Fruit fly (Drosophila melanogaster) whole organism, prepupa: ENCODE data around the gene moi.

Experiments used
- Blimp-1 ChIP-seq: fragments of 200-800 bp; sonication (Bioruptor generic); optimal IDR thresholded peaks from 3 replicates; lab custom pipeline; 2017; ENCODE audit warnings: missing biosample characterization, missing genetic modification characterization, mild to moderate bottlenecking, moderate library complexity, missing genetic modification reagents
- CG11294 ChIP-seq: fragments of 200-800 bp; sonication (Bioruptor generic); IDR thresholded peaks from 2 replicates; pipeline ENCODE4 v1.3.6; 2022; ENCODE audit warnings: missing biosample characterization, missing genetic modification characterization
- CG11762 ChIP-seq: fragments of 200-800 bp; sonication (Bioruptor generic); optimal IDR thresholded peaks from 3 replicates; lab custom pipeline; 2016; ENCODE audit warnings: missing biosample characterization, missing genetic modification characterization; ENCODE audit not compliant: insufficient read depth
- CG15336 ChIP-seq: fragments of 200-800 bp; sonication (Bioruptor generic); IDR thresholded peaks from 2 replicates; pipeline ENCODE4 v1.3.6; 2022; ENCODE audit warnings: missing biosample characterization, missing genetic modification characterization
- CG3032 ChIP-seq: fragments of 200-800 bp; optimal IDR thresholded peaks from 2 replicates; lab custom pipeline; 2019; ENCODE audit warnings: missing biosample characterization, mild to moderate bottlenecking, missing genetic modification characterization, moderate library complexity
- CG31627 ChIP-seq: fragments of 200-800 bp; sonication (Bioruptor generic); optimal IDR thresholded peaks from 3 replicates; lab custom pipeline; 2016; ENCODE audit warnings: missing biosample characterization, missing genetic modification characterization
- CG32006 ChIP-seq: fragments of 200-800 bp; sonication (Bioruptor generic); optimal IDR thresholded peaks from 3 replicates; lab custom pipeline; 2017; ENCODE audit warnings: missing biosample characterization, mild to moderate bottlenecking, missing genetic modification characterization
- CG34406 ChIP-seq: fragments of 200-800 bp; sonication (Bioruptor generic); optimal IDR thresholded peaks from 3 replicates; lab custom pipeline; 2016; ENCODE audit warnings: missing biosample characterization, missing genetic modification characterization
- CG4318 ChIP-seq: fragments of 200-800 bp; sonication (Bioruptor generic); optimal IDR thresholded peaks from 3 replicates; lab custom pipeline; 2017; ENCODE audit warnings: missing biosample characterization, mild to moderate bottlenecking, missing genetic modification characterization
- CG6276 ChIP-seq: fragments of 200-800 bp; sonication (Bioruptor generic); optimal IDR thresholded peaks from 2 replicates; lab custom pipeline; 2017; ENCODE audit warnings: missing biosample characterization, mild to moderate bottlenecking, missing genetic modification characterization
- CG6792 ChIP-seq: fragments of 200-800 bp; sonication (Bioruptor generic); optimal IDR thresholded peaks from 3 replicates; lab custom pipeline; 2016; ENCODE audit warnings: missing biosample characterization, missing genetic modification characterization
- CG6808 ChIP-seq: fragments of 200-800 bp; sonication (Bioruptor generic); optimal IDR thresholded peaks from 3 replicates; lab custom pipeline; 2017; ENCODE audit warnings: missing biosample characterization, missing genetic modification characterization, mild to moderate bottlenecking, moderate library complexity, missing genetic modification reagents
- CG6854 ChIP-seq: fragments of 200-800 bp; sonication (Bioruptor generic); optimal IDR thresholded peaks from 2 replicates; lab custom pipeline; 2017; ENCODE audit warnings: missing biosample characterization, mild to moderate bottlenecking, missing genetic modification characterization
- CG8119 ChIP-seq: fragments of 200-800 bp; sonication (Bioruptor generic); IDR thresholded peaks from 3 replicates; pipeline ENCODE4 v1.3.6; 2022; ENCODE audit warnings: missing biosample characterization, missing genetic modification characterization
- CG9139 ChIP-seq: fragments of 200-800 bp; sonication (Bioruptor generic); optimal IDR thresholded peaks from 3 replicates; lab custom pipeline; 2017; ENCODE audit warnings: missing biosample characterization, mild to moderate bottlenecking, missing genetic modification characterization
- Eip75B ChIP-seq: fragments of 200-800 bp; sonication (Bioruptor generic); optimal IDR thresholded peaks from 3 replicates; lab custom pipeline; 2016; ENCODE audit warnings: missing biosample characterization, missing genetic modification characterization
- Eip78C ChIP-seq: fragments of 200-800 bp; sonication (Bioruptor generic); peaks from one replicate; lab custom pipeline; 2016; ENCODE audit warnings: missing biosample characterization, missing genetic modification characterization
- Eip93F ChIP-seq: fragments of 200-800 bp; sonication (Bioruptor generic); optimal IDR thresholded peaks from 2 replicates; lab custom pipeline; 2016; ENCODE audit warnings: missing biosample characterization, mild to moderate bottlenecking, missing genetic modification characterization
- Ets21C ChIP-seq: fragments of 200-800 bp; sonication (Bioruptor generic); optimal IDR thresholded peaks from 3 replicates; lab custom pipeline; 2016; ENCODE audit warnings: missing biosample characterization, missing genetic modification characterization
- Ets96B ChIP-seq: fragments of 200-800 bp; optimal IDR thresholded peaks from 2 replicates; lab custom pipeline; 2019; ENCODE audit warnings: missing biosample characterization, mild to moderate bottlenecking, missing genetic modification characterization, moderate library complexity
- Gug ChIP-seq: fragments of 200-800 bp; sonication (Bioruptor generic); IDR thresholded peaks from 2 replicates; pipeline ENCODE4 v1.3.6; 2022; ENCODE audit warnings: missing biosample characterization, missing genetic modification characterization
- Hr38 ChIP-seq: sonication (Bioruptor generic); optimal IDR thresholded peaks from 2 replicates; lab custom pipeline; 2016; ENCODE audit warnings: missing biosample characterization, missing genetic modification characterization
- Hr39 ChIP-seq: fragments of 200-800 bp; sonication (Bioruptor generic); optimal IDR thresholded peaks from 2 replicates; lab custom pipeline; 2016; ENCODE audit warnings: missing biosample characterization, missing genetic modification characterization
- Lpt ChIP-seq: fragments of 200-800 bp; sonication (Bioruptor generic); optimal IDR thresholded peaks from 3 replicates; lab custom pipeline; 2016; ENCODE audit warnings: missing biosample characterization, missing genetic modification characterization
- Met ChIP-seq: fragments of 200-800 bp; sonication (Bioruptor generic); optimal IDR thresholded peaks from 3 replicates; lab custom pipeline; 2016; ENCODE audit warnings: missing biosample characterization, missing genetic modification characterization
- OdsH ChIP-seq: fragments of 200-800 bp; sonication (Bioruptor generic); optimal IDR thresholded peaks from 3 replicates; lab custom pipeline; 2016; ENCODE audit warnings: missing biosample characterization, missing genetic modification characterization
- Sox14 ChIP-seq: fragments of 200-800 bp; sonication (Bioruptor generic); optimal IDR thresholded peaks from 3 replicates; lab custom pipeline; 2016; ENCODE audit warnings: missing biosample characterization, missing genetic modification characterization
- Sox15 ChIP-seq: fragments of 200-800 bp; sonication (Bioruptor generic); optimal IDR thresholded peaks from 3 replicates; lab custom pipeline; 2016; ENCODE audit warnings: missing biosample characterization, missing genetic modification characterization
- achi ChIP-seq: fragments of 200-800 bp; sonication (Bioruptor generic); optimal IDR thresholded peaks from 3 replicates; lab custom pipeline; 2016; ENCODE audit warnings: missing biosample characterization, missing genetic modification characterization
- acj6 ChIP-seq: fragments of 200-800 bp; sonication (Bioruptor generic); optimal IDR thresholded peaks from 3 replicates; lab custom pipeline; 2016; ENCODE audit warnings: missing biosample characterization, missing genetic modification characterization
- cyc ChIP-seq: fragments of 200-800 bp; sonication (Bioruptor generic); optimal IDR thresholded peaks from 3 replicates; lab custom pipeline; 2016; ENCODE audit warnings: missing biosample characterization, missing genetic modification characterization
- dac ChIP-seq: fragments of 200-800 bp; sonication (Bioruptor generic); optimal IDR thresholded peaks from 2 replicates; lab custom pipeline; 2017; ENCODE audit warnings: missing biosample characterization, mild to moderate bottlenecking, missing genetic modification characterization
- dsx ChIP-seq: fragments of 200-800 bp; optimal IDR thresholded peaks from 3 replicates; lab custom pipeline; 2019; ENCODE audit warnings: missing biosample characterization, mild to moderate bottlenecking, missing genetic modification characterization, moderate library complexity; ENCODE audit not compliant: poor library complexity, severe bottlenecking
- eg ChIP-seq: fragments of 200-800 bp; sonication (Bioruptor generic); IDR thresholded peaks from 3 replicates; pipeline ENCODE4 v1.3.6; 2022; ENCODE audit warnings: missing biosample characterization, missing genetic modification characterization
- esn ChIP-seq: fragments of 200-800 bp; sonication (Bioruptor generic); optimal IDR thresholded peaks from 2 replicates; lab custom pipeline; 2016; ENCODE audit warnings: missing biosample characterization, mild to moderate bottlenecking, missing genetic modification characterization, moderate library complexity
- fd59A ChIP-seq: fragments of 200-800 bp; sonication (Bioruptor generic); optimal IDR thresholded peaks from 2 replicates; lab custom pipeline; 2017; ENCODE audit warnings: missing biosample characterization, mild to moderate bottlenecking, missing genetic modification characterization, missing genetic modification reagents
- fd85E ChIP-seq: fragments of 200-800 bp; sonication (Bioruptor generic); optimal IDR thresholded peaks from 3 replicates; lab custom pipeline; 2016; ENCODE audit warnings: missing biosample characterization, missing genetic modification characterization
- fkh ChIP-seq: fragments of 200-800 bp; sonication (Bioruptor generic); optimal IDR thresholded peaks from 3 replicates; lab custom pipeline; 2017; ENCODE audit warnings: missing biosample characterization, mild to moderate bottlenecking, missing genetic modification characterization, moderate library complexity
- lz ChIP-seq: fragments of 200-800 bp; sonication (Bioruptor generic); optimal IDR thresholded peaks from 3 replicates; lab custom pipeline; 2016; ENCODE audit warnings: missing biosample characterization, missing genetic modification characterization
- net ChIP-seq: fragments of 200-800 bp; sonication (Bioruptor generic); optimal IDR thresholded peaks from 3 replicates; lab custom pipeline; 2016; ENCODE audit warnings: missing biosample characterization, missing genetic modification characterization
- pdm3 ChIP-seq: fragments of 200-800 bp; sonication (Bioruptor generic); optimal IDR thresholded peaks from 3 replicates; lab custom pipeline; 2016; ENCODE audit warnings: missing biosample characterization, missing genetic modification characterization
- salr ChIP-seq, 2 experiments: fragments of 200-800 bp; sonication (Bioruptor generic); optimal IDR thresholded peaks; 3 replicates each; lab custom pipeline; 2016 to 2018; ENCODE audit warnings: missing biosample characterization in 2 of 2, missing genetic modification characterization in 2 of 2, mild to moderate bottlenecking in 1 of 2
- svp ChIP-seq: fragments of 200-800 bp; sonication (Bioruptor generic); peaks from one replicate; lab custom pipeline; 2016; ENCODE audit warnings: missing biosample characterization, missing genetic modification characterization
- topi ChIP-seq: fragments of 200-800 bp; sonication (Bioruptor generic); optimal IDR thresholded peaks from 3 replicates; lab custom pipeline; 2016; ENCODE audit warnings: missing biosample characterization, missing genetic modification characterization
- vri ChIP-seq: fragments of 200-800 bp; sonication (Bioruptor generic); optimal IDR thresholded peaks from 3 replicates; lab custom pipeline; 2016; ENCODE audit warnings: missing biosample characterization, mild to moderate bottlenecking, missing genetic modification characterization

The moi gene

dm6 chr3R:18267489-18267888, 12.2 kb downstream of the moi start, which contains the start of gene CG18599:
Gene CG18599 (plus strand): TSS chr3R:18267789.
- TF ChIP-seq fkh (no peak), Blimp-1 (GFP tag; lab: Kevin White, UChicago) (no peak), acj6 (no peak)
- TF ChIP-seq, all 60 proteins: peak for 0

dm6 chr3R:18269744-18270348, 14.5 kb downstream of the moi start:
- TF ChIP-seq Eip78C (GFP tag; lab: Kevin White, UChicago) (no peak), CG4318 (GFP tag; lab: Kevin White, UChicago) (no peak), Eip75B (GFP tag; lab: Kevin White, UChicago) (no peak), CG32006 (GFP tag; lab: Kevin White, UChicago) (no peak), Gug (GFP tag; lab: Robert Waterston, UW) (no peak), CG8119 (no peak), OdsH (GFP tag; lab: Kevin White, UChicago) (no peak), salr (GFP tag; optimal IDR thresholded peaks at IDR 0.05; lab: Kevin White, UChicago) (no peak), esn (GFP tag; lab: Kevin White, UChicago) (no peak), Sox15 (no peak), achi (GFP tag; lab: Kevin White, UChicago) (no peak), Met (GFP tag; lab: Kevin White, UChicago) (no peak)

- TF ChIP-seq fd59A (GFP tag; lab: Kevin White, UChicago) = no peak
- TF ChIP-seq fkh = no peak
- no peak for TF ChIP-seq eg (GFP tag; lab: Robert Waterston, UW)
- TF ChIP-seq dsx (GFP tag; lab: Kevin White, UChicago) = no peak
- no peak for TF ChIP-seq CG3032 (tag; lab: Kevin White, UChicago)
- TF ChIP-seq Met (GFP tag; lab: Kevin White, UChicago) = no peak
- TF ChIP-seq lz (GFP tag; lab: Kevin White, UChicago) = peak; percentile 36
- TF ChIP-seq svp (GFP tag; lab: Kevin White, UChicago) = no peak
- TF ChIP-seq fd85E (GFP tag; lab: Kevin White, UChicago) = no peak
- no peak for TF ChIP-seq net
- no peak for TF ChIP-seq dac
- no peak for TF ChIP-seq Sox15
- no peak for TF ChIP-seq CG6808 (GFP tag; lab: Kevin White, UChicago)
- no peak for TF ChIP-seq topi (GFP tag; lab: Kevin White, UChicago)
- peak; percentile 17 for TF ChIP-seq Sox14 (GFP tag; lab: Kevin White, UChicago)
- no peak for TF ChIP-seq CG32006 (GFP tag; lab: Kevin White, UChicago)
- TF ChIP-seq CG15336 (GFP tag; lab: Robert Waterston, UW) = no peak; the same call in 1 of the 2 replicates
- TF ChIP-seq Ets21C = no peak
- no peak for TF ChIP-seq vri
- TF ChIP-seq Eip78C (GFP tag; lab: Kevin White, UChicago) = no peak
- no peak for TF ChIP-seq pdm3 (GFP tag; lab: Kevin White, UChicago)
- TF ChIP-seq Hr39 (GFP tag; lab: Kevin White, UChicago) = no peak
- TF ChIP-seq Eip93F (GFP tag; lab: Kevin White, UChicago) = peak; percentile 42
- no peak for TF ChIP-seq Hr38
- no peak for TF ChIP-seq CG6276 (GFP tag; lab: Kevin White, UChicago)
- no peak for TF ChIP-seq CG11762 (GFP tag; lab: Kevin White, UChicago)
- TF ChIP-seq CG6854 (GFP tag; lab: Kevin White, UChicago) = no peak
- no peak for TF ChIP-seq CG6792
- TF ChIP-seq CG34406 (GFP tag; lab: Kevin White, UChicago) = no peak
- TF ChIP-seq cyc (GFP tag; lab: Kevin White, UChicago) = peak; percentile 32
- no peak for TF ChIP-seq CG11294 (GFP tag; lab: Robert Waterston, UW)
- no peak for TF ChIP-seq Lpt (GFP tag; lab: Kevin White, UChicago)
- peak; percentile 17 for TF ChIP-seq CG31627 (GFP tag; lab: Kevin White, UChicago)
- TF ChIP-seq Blimp-1 (GFP tag; lab: Kevin White, UChicago) = no peak
- no peak for TF ChIP-seq OdsH (GFP tag; lab: Kevin White, UChicago)
- TF ChIP-seq salr (GFP tag; optimal IDR thresholded peaks at IDR 0.05; lab: Kevin White, UChicago) = no peak
- TF ChIP-seq CG9139 = no peak
- TF ChIP-seq Ets96B (tag; lab: Kevin White, UChicago) = no peak
Measured at dm6 chr3R:18274328-18275098, 19.2 kb downstream of the moi start, which contains the start of the genes Vps39 and eIF1A. Gene Vps39 (minus strand): TSS chr3R:18274446. Gene eIF1A (plus strand): TSS chr3R:18274665.
